Fruit fly (Drosophila melanogaster) Kc167 (cell line): ENCODE results near the gene CG3739.

Experiments used
- Myc ChIP-seq: fragments of >200 bp; optimal IDR thresholded peaks from 2 replicates; lab custom pipeline; 2017; ENCODE audit warnings: missing external identifiers
- Sin3A ChIP-seq: fragments of >200 bp; optimal IDR thresholded peaks from 2 replicates; lab custom pipeline; 2018; ENCODE audit warnings: missing external identifiers
- h ChIP-seq: fragments of >200 bp; optimal IDR thresholded peaks from 3 replicates; lab custom pipeline; 2018; ENCODE audit warnings: missing external identifiers
- insv ChIP-seq: fragments of >200 bp; optimal IDR thresholded peaks from 3 replicates; lab custom pipeline; 2018; ENCODE audit warnings: missing external identifiers
- psq ChIP-seq: fragments of >200 bp; optimal IDR thresholded peaks from 2 replicates; lab custom pipeline; 2017; ENCODE audit warnings: missing external identifiers
- ttk ChIP-seq: sonication (Bioruptor generic); optimal IDR thresholded peaks from 2 replicates; lab custom pipeline; 2017; ENCODE audit warnings: missing external identifiers

The CG3739 gene

DNA sequence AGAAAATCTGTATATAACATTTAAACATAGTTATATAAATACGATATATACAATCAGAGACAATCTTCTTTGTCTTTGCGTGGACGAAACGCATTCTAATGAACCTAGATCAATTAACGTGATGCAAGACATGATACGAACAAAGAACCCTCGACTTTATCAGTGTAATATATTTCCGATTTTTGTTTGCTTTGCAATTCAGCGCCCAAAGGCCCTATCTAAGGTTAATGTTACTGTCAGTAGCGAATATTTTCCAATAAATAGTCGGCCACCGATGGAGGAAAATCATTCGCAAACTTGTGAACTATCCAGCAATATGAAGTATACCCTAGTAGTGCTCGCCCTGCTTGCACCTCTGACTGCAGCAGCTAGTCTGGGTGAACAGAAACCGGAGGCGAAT, at the start of gene CG3739:
TSS of gene CG3739 (plus strand) at position 301 of the 400 bp plus-strand sequence.
- no peak for TF ChIP-seq Myc (lab: Kevin White, UChicago)
- no peak for TF ChIP-seq h (lab: Kevin White, UChicago)
- no peak for TF ChIP-seq psq
- no peak for TF ChIP-seq ttk (lab: Kevin White, UChicago)
- TF ChIP-seq insv (lab: Kevin White, UChicago), result no peak
- TF ChIP-seq Sin3A (lab: Kevin White, UChicago), result no peak

- TF ChIP-seq Myc (lab: Kevin White, UChicago) (no peak), ttk (lab: Kevin White, UChicago) (no peak), Sin3A (lab: Kevin White, UChicago) (no peak), psq (no peak), h (lab: Kevin White, UChicago) (no peak)
Measured at dm6 chr3R:19343534-19344325, 49.4 kb upstream of the CG3739 start.

DNA sequence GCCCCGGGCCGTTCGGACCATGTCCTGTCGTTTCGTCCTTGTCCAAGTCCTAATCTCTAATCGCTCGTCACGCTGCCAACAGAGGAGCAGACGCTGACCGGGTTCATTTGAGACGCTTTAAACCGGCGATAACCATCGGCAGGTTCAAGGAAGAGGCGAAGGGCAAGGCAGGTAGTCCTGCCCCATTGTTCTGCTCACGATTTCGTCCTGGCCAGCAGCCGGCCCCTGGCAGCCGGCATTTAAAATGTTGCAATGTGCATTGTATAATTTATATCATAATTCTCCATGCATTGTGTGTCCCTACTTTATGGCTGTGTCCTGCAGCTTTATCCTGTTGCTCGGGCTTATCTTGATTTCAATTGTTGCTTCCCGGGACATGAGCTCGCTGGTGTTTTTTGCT, 47.9 kb upstream of the CG3739 start:
- no peak for TF ChIP-seq insv (lab: Kevin White, UChicago)
- TF ChIP-seq h (lab: Kevin White, UChicago), result no peak
- no peak for TF ChIP-seq psq
- TF ChIP-seq Sin3A (lab: Kevin White, UChicago), result no peak
- no peak for TF ChIP-seq ttk (lab: Kevin White, UChicago)
- no peak for TF ChIP-seq Myc (lab: Kevin White, UChicago)

DNA sequence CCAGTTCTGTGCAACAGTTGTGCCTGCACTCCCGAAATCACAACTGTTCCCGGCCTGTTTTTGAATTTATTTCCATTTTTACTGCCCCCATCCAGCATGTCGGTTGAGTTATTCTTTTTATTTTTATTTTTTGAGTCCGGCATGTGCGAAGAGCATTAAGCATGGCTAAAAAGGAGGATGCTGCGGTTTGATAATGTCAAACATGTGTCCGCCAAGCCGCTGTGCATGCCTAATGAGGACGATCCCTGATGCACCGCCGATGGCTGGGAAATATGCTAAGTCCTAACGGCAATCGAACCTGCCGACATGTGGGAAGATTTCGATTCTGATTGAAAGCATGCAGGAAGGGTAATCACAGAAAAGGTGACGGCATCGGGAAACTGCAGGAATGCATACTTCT, 46.6 kb upstream of the CG3739 start:
- TF ChIP-seq psq (no peak), Myc (lab: Kevin White, UChicago) (no peak), Sin3A (lab: Kevin White, UChicago) (no peak), insv (lab: Kevin White, UChicago) (no peak), h (lab: Kevin White, UChicago) (no peak), ttk (lab: Kevin White, UChicago) (no peak)

- TF ChIP-seq Myc (lab: Kevin White, UChicago) (no peak), psq (no peak), h (lab: Kevin White, UChicago) (no peak), insv (lab: Kevin White, UChicago) (no peak), ttk (lab: Kevin White, UChicago) (no peak)
Measured at dm6 chr3R:19347678-19348077, 45.5 kb upstream of the CG3739 start.

DNA sequence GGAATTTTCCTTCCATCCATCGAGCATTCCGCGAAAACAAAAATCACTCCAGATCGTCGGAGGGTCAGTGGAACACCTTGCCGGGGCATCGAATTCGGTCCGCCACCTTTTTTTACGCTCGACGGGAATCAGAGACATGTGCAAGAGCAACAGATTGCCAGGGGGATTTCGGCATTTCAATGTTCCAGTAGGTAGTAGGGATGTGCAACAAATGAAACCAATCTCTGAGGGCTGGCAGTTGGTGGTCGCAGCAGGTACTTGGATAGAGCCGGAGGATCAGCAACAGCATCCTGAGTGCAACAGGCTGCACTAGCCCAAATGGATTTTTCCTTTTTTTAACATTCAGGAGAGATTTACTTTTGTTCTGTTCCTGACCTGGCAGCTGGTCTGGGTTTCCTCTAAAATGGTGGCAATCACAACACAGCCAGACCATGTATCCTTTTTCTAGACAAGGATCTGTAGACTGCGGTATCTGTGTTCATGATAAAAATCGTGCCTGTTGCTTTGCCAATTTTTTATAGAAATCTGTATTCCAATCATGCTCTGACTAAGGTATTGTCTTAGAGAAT, 42.7 kb upstream of the CG3739 start:
- TF ChIP-seq h (lab: Kevin White, UChicago) (no peak), psq (no peak), ttk (lab: Kevin White, UChicago) (no peak), Myc (lab: Kevin White, UChicago) (no peak), insv (lab: Kevin White, UChicago) (no peak), Sin3A (lab: Kevin White, UChicago) (no peak)

dm6 chr3R:19352121-19352520, 41.0 kb upstream of the CG3739 start:
- TF ChIP-seq Myc (lab: Kevin White, UChicago) (no peak), ttk (lab: Kevin White, UChicago) (no peak), h (lab: Kevin White, UChicago) (no peak), insv (lab: Kevin White, UChicago) (no peak), Sin3A (lab: Kevin White, UChicago) (no peak), psq (no peak)

- TF ChIP-seq psq (no peak), Sin3A (lab: Kevin White, UChicago) (no peak), Myc (lab: Kevin White, UChicago) (no peak), h (lab: Kevin White, UChicago) (no peak)
Measured at dm6 chr3R:19353751-19354150, 39.4 kb upstream of the CG3739 start, which contains the start of gene CG43203. Gene CG43203 (plus strand): TSS chr3R:19354051.

DNA sequence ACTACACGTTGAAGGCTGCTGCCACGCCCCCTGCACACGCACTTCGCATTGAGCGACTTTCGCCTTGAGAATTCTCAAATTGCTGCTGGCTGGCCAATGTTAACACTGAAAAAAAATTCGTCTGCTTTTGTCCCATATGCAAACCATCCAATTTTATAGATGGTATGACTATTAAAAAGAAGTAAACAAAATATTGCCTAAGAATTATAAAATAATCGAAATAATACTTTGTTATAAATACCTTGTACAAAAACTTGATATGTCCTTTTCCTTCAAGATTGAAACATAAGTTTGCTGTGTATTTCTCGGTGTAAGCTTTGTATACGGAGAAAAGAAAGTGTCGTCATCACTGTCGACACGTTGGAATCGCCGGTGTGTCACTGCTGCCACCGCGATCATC, 30.3 kb upstream of the CG3739 start:
- TF ChIP-seq psq (no peak), insv (lab: Kevin White, UChicago) (no peak), Sin3A (lab: Kevin White, UChicago) (no peak), Myc (lab: Kevin White, UChicago) (no peak), ttk (lab: Kevin White, UChicago) (no peak), h (lab: Kevin White, UChicago) (no peak)

DNA sequence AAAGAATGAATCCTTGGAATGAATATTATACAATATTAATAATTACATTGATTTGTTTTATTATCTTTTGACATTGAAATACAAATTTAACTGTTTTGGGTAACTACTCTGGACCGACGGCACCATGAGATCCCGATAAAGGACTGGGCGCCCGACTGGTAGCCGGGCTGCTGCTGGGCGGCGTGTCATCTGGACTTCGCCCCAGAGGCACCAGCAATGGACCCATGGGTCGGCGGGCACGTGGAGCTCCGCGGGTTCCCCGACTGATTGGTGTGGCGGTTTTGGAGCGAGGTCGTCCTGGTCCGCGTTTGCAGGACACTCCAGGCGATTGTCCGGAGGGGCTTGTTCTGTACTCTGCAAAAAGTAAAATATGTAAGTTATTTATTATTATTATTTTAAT, 24.1 kb upstream of the CG3739 start:
- TF ChIP-seq psq (no peak), insv (lab: Kevin White, UChicago) (no peak), Sin3A (lab: Kevin White, UChicago) (no peak), Myc (lab: Kevin White, UChicago) (no peak), h (lab: Kevin White, UChicago) (no peak), ttk (lab: Kevin White, UChicago) (no peak)

DNA sequence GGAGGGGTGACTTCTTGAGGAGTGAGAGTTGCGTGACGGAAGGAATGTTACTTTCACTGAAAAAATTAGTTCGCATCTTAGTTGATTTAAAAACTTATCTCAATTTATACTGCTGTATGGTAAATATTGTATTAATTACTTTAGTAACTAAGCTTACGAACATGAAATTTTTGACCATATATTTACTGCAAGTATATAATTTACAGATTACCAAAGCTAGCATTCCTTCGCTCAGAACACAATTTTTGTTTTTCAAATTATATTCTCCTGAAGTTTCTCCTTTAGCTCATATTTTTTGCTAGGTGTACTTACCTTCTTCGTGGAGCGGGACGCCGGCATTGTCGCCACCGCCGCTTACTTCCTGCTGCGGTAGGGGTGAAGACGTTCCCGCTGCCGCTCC, 22.5 kb upstream of the CG3739 start:
- TF ChIP-seq Myc (lab: Kevin White, UChicago) (no peak), ttk (lab: Kevin White, UChicago) (no peak), Sin3A (lab: Kevin White, UChicago) (no peak), psq (no peak), insv (lab: Kevin White, UChicago) (no peak), h (lab: Kevin White, UChicago) (no peak)

dm6 chr3R:19374689-19375088, 18.5 kb upstream of the CG3739 start, which contains the start of gene CG3581:
Gene CG3581 (minus strand): TSS chr3R:19374789.
- TF ChIP-seq psq (no peak), ttk (lab: Kevin White, UChicago) (no peak)
